Fruit fly (Drosophila melanogaster) whole organism, embryonic: Measurements from ENCODE around the gene Muc18B.
A peak's percentile ranks its signal among the peaks of the same experiment; 100 is the strongest.

Source experiments
- Ada2b ChIP-seq: fragments of 200-800 bp; sonication (Bioruptor generic); IDR thresholded peaks from 2 replicates; pipeline ENCODE4 v1.3.6; 2022; ENCODE audit warnings: missing biosample characterization, missing genetic modification characterization
- Antp ChIP-seq: fragments of 200-800 bp; sonication (Bioruptor generic); optimal IDR thresholded peaks from 3 replicates; lab custom pipeline; 2016; ENCODE audit warnings: missing biosample characterization, missing genetic modification characterization
- B-H2 ChIP-seq: fragments of 200-800 bp; sonication (Bioruptor generic); optimal IDR thresholded peaks from 2 replicates; lab custom pipeline; 2018; ENCODE audit warnings: missing biosample characterization, mild to moderate bottlenecking, missing genetic modification characterization
- CG12299 ChIP-seq: fragments of 200-800 bp; sonication (Bioruptor generic); optimal IDR thresholded peaks from 2 replicates; lab custom pipeline; 2018; ENCODE audit warnings: missing biosample characterization, mild to moderate bottlenecking, missing genetic modification characterization
- CG12769 ChIP-seq: fragments of 200-800 bp; sonication (Bioruptor generic); optimal IDR thresholded peaks from 2 replicates; lab custom pipeline; 2019; ENCODE audit warnings: missing biosample characterization, mild to moderate bottlenecking, missing genetic modification characterization, moderate library complexity
- CG13894 ChIP-seq: fragments of 200-800 bp; sonication (Bioruptor generic); optimal IDR thresholded peaks from 3 replicates; lab custom pipeline; 2018; ENCODE audit warnings: missing biosample characterization, mild to moderate bottlenecking, missing genetic modification characterization, moderate library complexity
- CG15514 ChIP-seq: fragments of 200-800 bp; sonication (Bioruptor generic); optimal IDR thresholded peaks from 3 replicates; lab custom pipeline; 2017; ENCODE audit warnings: missing biosample characterization, missing genetic modification characterization, mild to moderate bottlenecking, moderate library complexity, missing genetic modification reagents
- CG16863 ChIP-seq: fragments of 200-800 bp; sonication (Bioruptor generic); optimal IDR thresholded peaks from 3 replicates; lab custom pipeline; 2016; ENCODE audit warnings: missing biosample characterization, missing genetic modification characterization
- CG1792 ChIP-seq: fragments of 200-800 bp; sonication (Bioruptor generic); optimal IDR thresholded peaks from 2 replicates; lab custom pipeline; 2016; ENCODE audit warnings: missing biosample characterization, missing genetic modification characterization
- CG33557 ChIP-seq: fragments of 200-800 bp; sonication (Bioruptor generic); optimal IDR thresholded peaks from 2 replicates; lab custom pipeline; 2019; ENCODE audit warnings: missing biosample characterization, mild to moderate bottlenecking, missing genetic modification characterization, moderate library complexity
- CG34376 ChIP-seq: fragments of 200-800 bp; sonication (Bioruptor generic); optimal IDR thresholded peaks from 2 replicates; lab custom pipeline; 2018; ENCODE audit warnings: missing biosample characterization, mild to moderate bottlenecking, missing genetic modification characterization
- CG3726 ChIP-seq: fragments of 200-800 bp; sonication (Bioruptor generic); IDR thresholded peaks from 3 replicates; pipeline ENCODE4, ENCODE4 v1.3.6; 2022; ENCODE audit warnings: missing biosample characterization, missing genetic modification characterization
- CG3847 ChIP-seq: fragments of 200-800 bp; sonication (Bioruptor generic); IDR thresholded peaks from 2 replicates; pipeline ENCODE4 v1.3.6; 2022; ENCODE audit warnings: missing biosample characterization, missing genetic modification characterization
- CG5953 ChIP-seq: fragments of 200-800 bp; sonication (Bioruptor generic); IDR thresholded peaks from 2 replicates; pipeline ENCODE4 v1.3.6; 2022; ENCODE audit warnings: missing biosample characterization, missing genetic modification characterization
- CG8944 ChIP-seq: fragments of 200-800 bp; sonication (Bioruptor generic); optimal IDR thresholded peaks from 3 replicates; lab custom pipeline; 2016; ENCODE audit warnings: missing biosample characterization, missing genetic modification characterization
- Drgx ChIP-seq: fragments of 200-800 bp; sonication (Bioruptor generic); IDR thresholded peaks from 2 replicates; pipeline ENCODE4 v1.3.6; 2022; ENCODE audit warnings: missing biosample characterization, missing genetic modification characterization
- Ets65A ChIP-seq: fragments of 200-800 bp; sonication (Bioruptor generic); peaks from one replicate; lab custom pipeline; 2016; ENCODE audit warnings: missing biosample characterization, missing genetic modification characterization
- Fer1 ChIP-seq: fragments of 200-800 bp; sonication (Bioruptor generic); optimal IDR thresholded peaks from 2 replicates; lab custom pipeline; 2017; ENCODE audit warnings: missing biosample characterization, mild to moderate bottlenecking, missing genetic modification characterization
- Neu2 ChIP-seq: fragments of 200-800 bp; sonication (Bioruptor generic); optimal IDR thresholded peaks from 3 replicates; lab custom pipeline; 2016; ENCODE audit warnings: missing biosample characterization, missing genetic modification characterization, borderline replicate concordance
- ab ChIP-seq: fragments of 200-800 bp; sonication (Bioruptor generic); optimal IDR thresholded peaks from 2 replicates; lab custom pipeline; 2016; ENCODE audit warnings: missing biosample characterization, missing genetic modification characterization
- al ChIP-seq: fragments of 200-800 bp; sonication (Bioruptor generic); IDR thresholded peaks from 2 replicates; pipeline ENCODE4 v1.3.6; 2022; ENCODE audit warnings: missing biosample characterization, missing genetic modification characterization
- danr ChIP-seq: fragments of 200-800 bp; sonication (Bioruptor generic); IDR thresholded peaks from 2 replicates; pipeline ENCODE4 v1.3.6; 2022; ENCODE audit warnings: missing biosample characterization, missing genetic modification characterization
- exex ChIP-seq: fragments of 200-800 bp; sonication (Bioruptor generic); optimal IDR thresholded peaks from 4 replicates; lab custom pipeline; 2018; ENCODE audit warnings: missing biosample characterization, mild to moderate bottlenecking, missing genetic modification characterization, moderate library complexity
- hb ChIP-seq: fragments of 200-800 bp; sonication (Bioruptor generic); IDR thresholded peaks from 3 replicates; pipeline ENCODE4 v1.3.6; 2022; ENCODE audit warnings: missing biosample characterization, missing genetic modification characterization; ENCODE audit not compliant: partially characterized antibody
- kay ChIP-seq: fragments of 200-800 bp; sonication (Bioruptor generic); optimal IDR thresholded peaks from 2 replicates; lab custom pipeline; 2016; ENCODE audit warnings: missing biosample characterization, missing genetic modification characterization
- knrl ChIP-seq: fragments of 200-800 bp; sonication (Bioruptor generic); IDR thresholded peaks from 3 replicates; pipeline ENCODE4 v1.3.6; 2022; ENCODE audit warnings: missing biosample characterization, missing genetic modification characterization; ENCODE audit not compliant: partially characterized antibody
- lilli ChIP-seq: fragments of 200-800 bp; sonication (Bioruptor generic); optimal IDR thresholded peaks from 3 replicates; lab custom pipeline; 2016; ENCODE audit warnings: missing biosample characterization, missing genetic modification characterization
- mirr ChIP-seq: fragments of 200-800 bp; sonication (Bioruptor generic); optimal IDR thresholded peaks from 3 replicates; lab custom pipeline; 2018; ENCODE audit warnings: missing biosample characterization, mild to moderate bottlenecking, missing genetic modification characterization
- otp ChIP-seq: fragments of 200-800 bp; sonication (Bioruptor generic); IDR thresholded peaks from 3 replicates; pipeline ENCODE4, ENCODE4 v1.3.6; 2022; ENCODE audit warnings: missing biosample characterization, missing genetic modification characterization
- phol ChIP-seq: fragments of 200-800 bp; sonication (Bioruptor generic); optimal IDR thresholded peaks from 3 replicates; lab custom pipeline; 2018; ENCODE audit warnings: missing biosample characterization, mild to moderate bottlenecking, missing genetic modification characterization, moderate library complexity
- ro ChIP-seq: fragments of 200-800 bp; sonication (Bioruptor generic); IDR thresholded peaks from 2 replicates; pipeline ENCODE4 v1.3.6; 2022; ENCODE audit warnings: missing biosample characterization, missing genetic modification characterization
- run ChIP-seq: fragments of 200-800 bp; sonication (Bioruptor generic); optimal IDR thresholded peaks from 3 replicates; lab custom pipeline; 2018; ENCODE audit warnings: missing biosample characterization, mild to moderate bottlenecking, missing genetic modification characterization
- scrt ChIP-seq: fragments of 200-800 bp; sonication (Bioruptor generic); optimal IDR thresholded peaks from 2 replicates; lab custom pipeline; 2018; ENCODE audit warnings: missing biosample characterization, mild to moderate bottlenecking, missing genetic modification characterization, moderate library complexity
- sqz ChIP-seq: fragments of 200-800 bp; sonication (Bioruptor generic); optimal IDR thresholded peaks from 3 replicates; lab custom pipeline; 2018; ENCODE audit warnings: missing biosample characterization, mild to moderate bottlenecking, missing genetic modification characterization
- stwl ChIP-seq: fragments of 200-800 bp; sonication (Bioruptor generic); optimal IDR thresholded peaks from 3 replicates; lab custom pipeline; 2018; ENCODE audit warnings: missing biosample characterization, mild to moderate bottlenecking, missing genetic modification characterization, moderate library complexity
- sug ChIP-seq: fragments of 200-800 bp; optimal IDR thresholded peaks from 2 replicates; lab custom pipeline; 2019; ENCODE audit warnings: missing biosample characterization, mild to moderate bottlenecking, missing genetic modification characterization, moderate library complexity
- unc-4 ChIP-seq: fragments of 200-800 bp; sonication (Bioruptor generic); IDR thresholded peaks from 2 replicates; pipeline ENCODE4 v1.3.6; 2022; ENCODE audit warnings: missing biosample characterization, missing genetic modification characterization; ENCODE audit not compliant: partially characterized antibody
- vvl ChIP-seq: fragments of 200-800 bp; sonication (Bioruptor generic); IDR thresholded peaks from 2 replicates; pipeline ENCODE4 v1.3.6; 2022; ENCODE audit warnings: missing biosample characterization, missing genetic modification characterization

Gene Muc18B

DNA sequence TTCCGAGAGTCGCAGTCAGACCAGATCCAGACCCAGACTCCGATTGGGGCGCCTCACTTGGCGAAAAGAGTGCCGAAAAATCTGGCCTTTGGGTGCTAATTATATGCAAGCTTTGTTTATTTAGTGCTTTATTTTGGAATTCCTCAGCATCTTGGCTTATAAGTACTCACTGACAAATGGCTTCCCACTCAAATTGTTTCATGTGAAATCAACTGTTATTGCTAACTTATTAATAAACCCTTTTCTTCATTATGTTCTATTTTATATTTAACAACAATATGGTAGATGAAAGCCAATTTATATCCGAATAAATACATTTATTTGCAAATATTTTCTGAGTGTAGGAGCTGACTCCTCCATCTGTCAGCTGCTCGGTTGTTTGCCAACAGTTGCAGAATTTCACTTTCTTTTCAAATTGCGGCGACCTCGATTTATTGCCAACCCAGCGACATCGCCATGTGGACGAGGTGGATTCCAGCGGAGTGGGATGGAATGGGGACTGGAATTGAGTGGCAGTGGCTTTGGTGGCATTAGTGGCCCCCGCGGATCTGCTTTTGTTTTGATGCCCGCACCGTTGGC is 14.6 kb downstream of the Muc18B start:
- no peak for TF ChIP-seq CG16863 (GFP tag; lab: Kevin White, UChicago)
- TF ChIP-seq Drgx, result peak; percentile 40; the same call in 1 of the 2 replicates

DNA sequence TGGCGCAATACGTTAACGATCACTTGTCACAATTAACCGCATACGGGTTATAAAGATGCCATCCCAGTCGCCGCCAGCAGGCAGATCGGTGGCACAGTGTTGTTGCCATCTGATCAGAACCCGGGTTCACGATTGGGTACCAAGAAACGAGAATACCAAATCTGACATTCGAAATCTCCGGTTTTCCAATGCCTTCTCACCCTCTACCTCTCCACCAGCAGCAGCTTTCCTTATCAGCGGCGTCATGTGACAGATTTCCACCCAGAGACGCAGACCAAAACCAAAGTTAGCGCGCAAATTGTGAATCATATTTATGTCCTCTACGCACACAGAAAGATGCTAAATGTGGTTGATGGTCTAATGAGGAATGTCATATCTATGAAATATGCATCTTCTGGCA is 23.3 kb downstream of the Muc18B start:
- no peak for TF ChIP-seq otp (GFP tag; lab: Robert Waterston, UW)
- no peak for TF ChIP-seq CG12299 (tag; lab: Kevin White, UChicago)
- TF ChIP-seq knrl, result no peak
- TF ChIP-seq al (GFP tag; lab: Robert Waterston, UW), result no peak
- no peak for TF ChIP-seq Ada2b
- no peak for TF ChIP-seq phol (tag; lab: Kevin White, UChicago)
- TF ChIP-seq CG8944, result no peak
- no peak for TF ChIP-seq unc-4 (GFP tag; lab: Robert Waterston, UW)
- no peak for TF ChIP-seq lilli (GFP tag; lab: Kevin White, UChicago)
- no peak for TF ChIP-seq CG33557 (GFP tag; lab: Kevin White, UChicago)
- no peak for TF ChIP-seq vvl (GFP tag; lab: Robert Waterston, UW)
- no peak for TF ChIP-seq CG5953 (GFP tag; lab: Robert Waterston, UW)
- no peak for TF ChIP-seq CG12769 (tag; lab: Kevin White, UChicago)
- TF ChIP-seq danr (GFP tag; lab: Robert Waterston, UW), result no peak

DNA sequence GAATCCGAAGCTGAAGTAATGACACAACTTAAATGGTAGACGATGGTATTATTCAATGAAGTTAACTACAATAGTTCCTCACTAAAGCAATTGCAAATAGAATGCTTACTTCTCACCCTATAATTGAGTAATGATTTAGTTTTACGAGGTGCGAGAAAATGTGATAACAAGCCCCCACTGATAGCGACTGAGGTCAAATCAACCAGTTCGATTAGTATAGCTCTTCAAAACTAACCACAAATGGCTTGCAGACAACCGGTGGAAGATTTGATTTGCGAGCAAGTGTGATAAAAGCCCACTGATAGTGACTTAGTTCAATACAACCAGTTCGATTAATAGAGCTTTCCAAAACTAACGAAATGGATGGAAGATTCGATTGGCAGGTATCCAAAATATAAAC is 24.1 kb downstream of the Muc18B start:
- TF ChIP-seq sqz (GFP tag; lab: Kevin White, UChicago) (no peak), CG15514 (peak; percentile 37), CG3847 (GFP tag; lab: Robert Waterston, UW) (no peak), CG13894 (tag; lab: Kevin White, UChicago) (no peak), Neu2 (GFP tag; lab: Kevin White, UChicago) (no peak), kay (GFP tag; lab: Kevin White, UChicago) (no peak), stwl (no peak), scrt (GFP tag; lab: Kevin White, UChicago) (no peak), exex (tag; lab: Kevin White, UChicago) (peak; percentile 69), ro (GFP tag; lab: Robert Waterston, UW) (no peak), ab (no peak), Ets65A (GFP tag; lab: Kevin White, UChicago) (no peak), CG1792 (GFP tag; lab: Kevin White, UChicago) (no peak), CG3726 (no peak), CG34376 (peak; percentile 11), sug (tag; lab: Kevin White, UChicago) (peak; percentile 78), mirr (peak; percentile 76), B-H2 (GFP tag; lab: Kevin White, UChicago) (no peak), Antp (GFP tag; lab: Kevin White, UChicago) (no peak), hb (GFP tag; lab: Robert Waterston, UW) (no peak), run (tag; lab: Kevin White, UChicago) (peak; percentile 48), Fer1 (GFP tag; lab: Kevin White, UChicago) (no peak)
